Worm (Caenorhabditis elegans) whole organism, L4 larva: Measurements from ENCODE around the gene cyp-43A1.

Source experiments
- F44E2.7 ChIP-seq: fragments of 200-800 bp; sonication (Bioruptor generic); IDR thresholded peaks from 2 replicates; pipeline ENCODE4 v2.1.2; 2022; ENCODE audit warnings: missing genetic modification characterization, missing compliant biosample characterization
- T26A8.4 ChIP-seq: fragments of 200-800 bp; sonication (Bioruptor generic); IDR thresholded peaks from 2 replicates; pipeline ENCODE4 v1.3.6; 2022; ENCODE audit warnings: missing genetic modification characterization, missing compliant biosample characterization
- Y48G9A.11 ChIP-seq: fragments of 200-800 bp; sonication (Bioruptor generic); IDR thresholded peaks from 2 replicates; pipeline ENCODE4 v1.3.6; 2022; ENCODE audit warnings: missing genetic modification reagents, missing genetic modification characterization, missing compliant biosample characterization
- aha-1 ChIP-seq: fragments of 150-350 bp; peaks from one replicate; lab custom pipeline; 2014; ENCODE audit warnings: missing biosample characterization, missing genetic modification characterization
- ceh-82 ChIP-seq: sonication (generic microtip); optimal IDR thresholded peaks from 2 replicates; lab custom pipeline; 2017; ENCODE audit warnings: missing biosample characterization, missing genetic modification characterization
- ces-1 ChIP-seq: fragments of 150-350 bp; sonication (generic microtip); optimal IDR thresholded peaks from 4 replicates; lab custom pipeline; 2014; ENCODE audit warnings: missing biosample characterization, missing genetic modification reagents, missing genetic modification characterization
- daf-16 ChIP-seq, 3 experiments: sonication (generic microtip); optimal IDR thresholded peaks; 2 replicates each; lab custom pipeline; 2016 to 2017; ENCODE audit warnings: missing genetic modification characterization in 3 of 3, missing genetic modification reagents in 3 of 3, mild to moderate bottlenecking in 2 of 3, missing compliant biosample characterization in 2 of 3, missing biosample characterization in 1 of 3, moderate library complexity in 1 of 3
- dmd-6 ChIP-seq: fragments of 200-800 bp; sonication (Bioruptor generic); IDR thresholded peaks from 2 replicates; pipeline ENCODE4 v1.3.6; 2022; ENCODE audit warnings: missing genetic modification reagents, missing genetic modification characterization, missing compliant biosample characterization
- dpl-1 ChIP-seq: fragments of 150-350 bp; optimal IDR thresholded peaks from 2 replicates; lab custom pipeline; 2014; ENCODE audit warnings: missing biosample characterization, missing genetic modification reagents, missing genetic modification characterization
- duxl-1 ChIP-seq: sonication (generic microtip); optimal IDR thresholded peaks from 2 replicates; lab custom pipeline; 2016; ENCODE audit warnings: mild to moderate bottlenecking, missing genetic modification characterization, moderate library complexity, missing compliant biosample characterization; ENCODE audit not compliant: poor library complexity
- egl-43 ChIP-seq: fragments of 200-800 bp; sonication (Bioruptor generic); IDR thresholded peaks from 2 replicates; pipeline ENCODE4 v1.3.6; 2022; ENCODE audit warnings: missing genetic modification reagents, missing genetic modification characterization, missing compliant biosample characterization
- fos-1 ChIP-seq: fragments of 150-350 bp; optimal IDR thresholded peaks from 2 replicates; lab custom pipeline; 2014; ENCODE audit warnings: missing biosample characterization, missing genetic modification characterization
- hlh-30 ChIP-seq: sonication (generic microtip); optimal IDR thresholded peaks from 2 replicates; lab custom pipeline; 2017; ENCODE audit warnings: antibody characterized with exemption, mild to moderate bottlenecking, missing genetic modification characterization, missing compliant biosample characterization; ENCODE audit not compliant: insufficient read depth
- lsy-2 ChIP-seq, 2 experiments: fragments of 150-350 bp in 1 of 2; sonication (generic microtip) in 1 of 2; optimal IDR thresholded peaks; 2 replicates each; lab custom pipeline; 2014 to 2017; ENCODE audit warnings: missing biosample characterization in 2 of 2, missing genetic modification characterization in 2 of 2
- mdl-1 ChIP-seq, 2 experiments: fragments of 150-350 bp in 1 of 2; sonication (generic microtip) in 1 of 2; optimal IDR thresholded peaks; 2 replicates each; lab custom pipeline; 2014 to 2017; ENCODE audit warnings: missing biosample characterization in 2 of 2, missing genetic modification characterization in 2 of 2
- mdt-29 ChIP-seq: fragments of 200-800 bp; sonication (Bioruptor generic); IDR thresholded peaks from 2 replicates; pipeline ENCODE4 v1.3.6; 2022; ENCODE audit warnings: missing genetic modification reagents, missing genetic modification characterization, missing compliant biosample characterization
- mep-1 ChIP-seq: fragments of 150-350 bp; sonication (generic microtip); optimal IDR thresholded peaks from 3 replicates; lab custom pipeline; 2014; ENCODE audit warnings: missing biosample characterization, missing genetic modification characterization
- mes-2 ChIP-seq: sonication (generic microtip); optimal IDR thresholded peaks from 2 replicates; lab custom pipeline; 2016; ENCODE audit warnings: missing genotype, mild to moderate bottlenecking, missing genetic modification characterization, missing compliant biosample characterization; ENCODE audit not compliant: poor library complexity, severe bottlenecking
- nhr-11 ChIP-seq: fragments of 150-350 bp; optimal IDR thresholded peaks from 2 replicates; lab custom pipeline; 2014; ENCODE audit warnings: missing biosample characterization, missing genetic modification characterization
- nhr-237 ChIP-seq: sonication (generic microtip); optimal IDR thresholded peaks from 2 replicates; lab custom pipeline; 2017; ENCODE audit warnings: missing biosample characterization, missing genetic modification characterization
- nhr-28 ChIP-seq: fragments of 150-350 bp; optimal IDR thresholded peaks from 2 replicates; lab custom pipeline; 2014; ENCODE audit warnings: missing biosample characterization, missing genetic modification characterization
- nhr-48 ChIP-seq: sonication (generic microtip); optimal IDR thresholded peaks from 2 replicates; lab custom pipeline; 2016; ENCODE audit warnings: mild to moderate bottlenecking, missing genetic modification characterization, missing compliant biosample characterization
- nhr-6 ChIP-seq: fragments of 150-350 bp; optimal IDR thresholded peaks from 2 replicates; lab custom pipeline; 2014; ENCODE audit warnings: missing biosample characterization, missing genetic modification characterization
- nhr-76 ChIP-seq: fragments of 150-350 bp; optimal IDR thresholded peaks from 2 replicates; lab custom pipeline; 2014; ENCODE audit warnings: missing biosample characterization, missing genetic modification characterization
- nhr-77 ChIP-seq: fragments of 150-350 bp; optimal IDR thresholded peaks from 2 replicates; lab custom pipeline; 2014; ENCODE audit warnings: missing biosample characterization, missing genetic modification characterization
- pqm-1 ChIP-seq: sonication (generic microtip); optimal IDR thresholded peaks from 2 replicates; lab custom pipeline; 2017; ENCODE audit warnings: missing biosample characterization, missing genetic modification characterization
- set-16 ChIP-seq: fragments of 200-800 bp; sonication (Bioruptor generic); IDR thresholded peaks from 2 replicates; pipeline ENCODE4 v1.3.6; 2022; ENCODE audit warnings: missing genetic modification reagents, missing genetic modification characterization, missing compliant biosample characterization
- snpc-1.2 ChIP-seq: fragments of 200-800 bp; sonication (Bioruptor generic); IDR thresholded peaks from 2 replicates; pipeline ENCODE4 v1.3.6; 2022; ENCODE audit warnings: missing genetic modification reagents, missing genetic modification characterization, missing compliant biosample characterization
- snpc-4 ChIP-seq: fragments of 150-350 bp; optimal IDR thresholded peaks from 2 replicates; lab custom pipeline; 2014; ENCODE audit warnings: missing biosample characterization, missing genetic modification characterization
- spr-1 ChIP-seq: sonication (generic microtip); optimal IDR thresholded peaks from 2 replicates; lab custom pipeline; 2016; ENCODE audit warnings: mild to moderate bottlenecking, missing genetic modification characterization, missing compliant biosample characterization
- spr-3 ChIP-seq: fragments of 200-800 bp; sonication (Bioruptor generic); optimal IDR thresholded peaks from 2 replicates; lab custom pipeline; 2018; ENCODE audit warnings: mild to moderate bottlenecking, missing genetic modification characterization, missing compliant biosample characterization
- unc-130 ChIP-seq: sonication (generic microtip); optimal IDR thresholded peaks from 2 replicates; lab custom pipeline; 2016; ENCODE audit warnings: missing genetic modification reagents, missing genetic modification characterization, missing compliant biosample characterization
- unc-62 ChIP-seq, 3 experiments: fragments of 150-350 bp in 1 of 3; sonication (generic microtip); optimal IDR thresholded peaks in 2 of 3; peaks in 1 of 3; 1 replicate in 1 of 3; 2 replicates in 2 of 3; lab custom pipeline; 2014 to 2017; ENCODE audit warnings: missing biosample characterization in 3 of 3, missing genetic modification characterization in 3 of 3, missing genetic modification reagents in 3 of 3, missing genotype in 1 of 3
- vab-7 ChIP-seq: fragments of 200-800 bp; sonication (Bioruptor generic); IDR thresholded peaks from 2 replicates; pipeline ENCODE4 v1.3.6; 2022; ENCODE audit warnings: missing genetic modification reagents, missing genetic modification characterization, missing compliant biosample characterization

cyp-43A1 gene

DNA sequence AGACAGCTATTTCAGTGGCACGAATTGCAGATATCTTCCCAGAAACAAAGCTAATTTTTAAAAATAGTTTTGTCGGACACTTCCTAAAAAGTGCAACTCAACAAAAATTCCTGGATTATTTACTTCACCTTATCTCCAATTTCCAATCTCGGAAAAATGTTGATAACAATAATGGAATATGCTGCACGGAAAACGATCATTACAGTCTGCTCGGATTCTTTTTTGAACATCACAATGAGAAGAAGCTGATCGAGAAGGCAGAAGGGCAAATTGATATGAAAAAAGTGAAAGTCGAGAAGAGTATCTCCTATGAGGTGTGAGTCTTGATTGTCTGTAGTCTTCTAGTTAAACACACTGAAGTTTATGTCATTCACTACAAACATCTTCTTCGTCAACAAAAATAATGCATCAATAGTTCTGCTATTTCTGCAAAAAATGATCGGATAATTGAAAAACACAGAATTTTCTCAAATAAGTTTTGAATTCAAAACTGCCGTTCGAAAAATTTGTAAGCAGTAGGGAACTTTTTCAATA lies 1.6 kb downstream of the cyp-43A1 start:
- TF ChIP-seq snpc-1.2 (GFP tag; lab: Robert Waterston, UW) (no peak), nhr-28 (tag; lab: Kevin White, UChicago) (peak; percentile 97), ceh-82 (tag; lab: Kevin White, UChicago) (no peak), dpl-1 (GFP tag; lab: Kevin White, UChicago) (no peak), nhr-6 (no peak), aha-1 (peak; percentile 81), daf-16 (GFP tag; optimal IDR thresholded peaks at IDR 0.05; lab: Kevin White, UChicago) (no peak), daf-16 (tag; optimal IDR thresholded peaks at IDR 0.05; lab: Kevin White, UChicago) (peak; percentile 64)

DNA sequence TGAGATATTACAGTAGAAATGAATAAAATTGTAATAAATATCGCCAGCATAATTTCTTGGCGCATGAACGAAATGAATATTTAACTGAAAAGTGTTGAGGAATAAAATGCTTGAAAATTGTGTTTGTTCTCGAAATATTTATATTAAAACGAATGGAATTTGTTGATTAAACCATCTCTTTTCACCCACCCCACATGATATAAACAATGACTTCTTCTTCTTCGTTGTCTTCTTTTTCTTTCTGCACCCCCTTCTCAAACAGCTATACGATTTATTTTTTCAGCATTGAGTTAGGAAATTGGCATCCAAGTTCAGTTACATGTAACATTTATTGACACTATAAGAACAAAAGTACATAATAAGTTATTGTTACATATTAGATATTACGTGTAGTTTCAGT lies 5.8 kb downstream of the cyp-43A1 start, which contains the start of gene C41G11.1:
Gene C41G11.1, minus strand, starts transcription at position 101 of the 400 bp plus-strand sequence.
- no peak for TF ChIP-seq mes-2
- no peak for TF ChIP-seq snpc-4 (tag; lab: Kevin White, UChicago)
- no peak for TF ChIP-seq nhr-48 (tag; lab: Kevin White, UChicago)
- no peak for TF ChIP-seq Y48G9A.11 (GFP tag; lab: Robert Waterston, UW)
- no peak for TF ChIP-seq nhr-11
- TF ChIP-seq set-16 (GFP tag; lab: Robert Waterston, UW) = no peak
- TF ChIP-seq nhr-77 (tag; lab: Kevin White, UChicago) = no peak
- TF ChIP-seq pqm-1 = no peak
- no peak for TF ChIP-seq T26A8.4 (GFP tag; lab: Robert Waterston, UW)

DNA sequence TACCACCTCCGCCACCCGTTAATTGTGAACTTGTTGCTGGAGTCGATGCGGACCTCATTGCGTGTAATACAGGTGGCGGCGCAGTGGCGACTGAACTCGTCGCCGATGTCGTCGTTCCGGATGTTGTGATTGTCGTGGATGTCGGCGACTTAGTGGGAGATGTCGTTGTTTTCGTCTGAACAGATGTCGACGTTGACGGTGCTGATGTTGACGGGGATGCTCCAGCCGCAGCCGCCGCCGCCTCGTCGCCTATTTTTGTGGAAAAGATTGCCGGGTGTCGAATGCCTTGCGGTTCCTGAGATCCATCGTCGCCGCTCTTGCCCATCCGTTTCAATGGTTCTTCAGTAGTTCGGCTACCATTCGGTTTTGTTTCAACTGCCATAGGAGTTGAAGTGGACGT lies 6.6 kb downstream of the cyp-43A1 start:
- TF ChIP-seq nhr-237 (no peak), dmd-6 (GFP tag; lab: Robert Waterston, UW) (no peak), egl-43 (0 out of 2 replicates have a peak, but pooled peaks have one; percentile 12), set-16 (GFP tag; lab: Robert Waterston, UW) (peak; percentile 62; the same call in 1 of the 2 replicates), nhr-76 (tag; lab: Kevin White, UChicago) (no peak), aha-1 (no peak), mep-1 (tag; lab: Kevin White, UChicago) (no peak), duxl-1 (no peak), lsy-2 (tag; optimal IDR thresholded peaks at IDR 0.05; lab: Kevin White, UChicago) (no peak)

DNA sequence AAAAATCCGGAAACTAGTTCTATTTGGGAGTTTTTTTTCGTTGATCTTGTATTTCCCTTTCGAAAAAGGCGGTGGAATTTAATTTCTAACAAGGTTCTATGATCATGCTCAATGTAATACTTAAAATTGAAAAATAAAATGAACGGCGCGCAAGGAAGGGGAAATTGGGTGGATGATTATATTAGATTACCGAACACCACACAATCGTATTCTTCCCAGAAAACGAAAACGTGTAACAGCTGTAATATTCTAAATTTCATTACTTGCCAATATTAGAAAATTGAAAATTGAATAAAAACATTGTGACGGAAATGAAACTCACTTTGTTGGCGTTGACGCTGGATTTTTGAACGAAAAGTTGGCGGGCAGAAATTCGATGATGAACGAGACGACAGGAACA lies 9.4 kb downstream of the cyp-43A1 start:
- TF ChIP-seq aha-1 = peak; percentile 71
- no peak for TF ChIP-seq fos-1 (tag; lab: Kevin White, UChicago)
- TF ChIP-seq unc-130 (GFP tag; lab: Kevin White, UChicago) = no peak
- TF ChIP-seq ces-1 (GFP tag; lab: Kevin White, UChicago) = peak; percentile 66

DNA sequence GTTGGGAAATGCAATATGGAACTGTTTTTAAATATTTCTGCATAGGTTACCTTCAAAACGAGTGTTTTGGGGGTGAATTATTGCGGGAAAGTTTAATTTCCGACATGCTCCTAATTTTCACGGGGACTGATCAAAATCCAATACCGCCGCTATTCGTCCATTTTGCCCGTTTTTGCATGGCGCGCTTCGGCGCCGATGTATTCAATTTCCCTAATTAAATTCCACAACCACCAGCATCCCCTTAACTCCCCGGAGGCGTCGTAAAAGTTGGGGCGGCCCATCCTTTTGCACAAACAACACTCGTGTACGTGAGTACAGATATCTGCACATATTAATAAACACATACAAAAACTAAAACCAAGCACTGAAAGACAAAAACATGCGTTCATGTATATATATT lies 10.2 kb downstream of the cyp-43A1 start:
- TF ChIP-seq unc-130 (GFP tag; lab: Kevin White, UChicago) (no peak), spr-3 (GFP tag; lab: Kevin White, UChicago) (no peak), ces-1 (GFP tag; lab: Kevin White, UChicago) (peak; percentile 53), mdl-1 (tag; optimal IDR thresholded peaks at IDR 0.05; lab: Kevin White, UChicago) (no peak), unc-62 (GFP tag; optimal IDR thresholded peaks at IDR 0.05 in 1 of 2; lab: Kevin White, UChicago) (peak in 1 of 2 experiments; percentile 49), unc-62 (tag; optimal IDR thresholded peaks at IDR 0.05; lab: Kevin White, UChicago) (no peak), spr-1 (no peak), pqm-1 (no peak), vab-7 (GFP tag; lab: Robert Waterston, UW) (no peak), hlh-30 (tag; lab: Kevin White, UChicago) (no peak), F44E2.7 (GFP tag; lab: Robert Waterston, UW) (no peak), mdt-29 (no peak), nhr-28 (tag; lab: Kevin White, UChicago) (no peak)
